Worm (Caenorhabditis elegans) whole organism, young adult: Measurements from ENCODE around the gene tat-3.
A peak's percentile ranks its signal among the peaks of the same experiment; 100 is the strongest.

ENCODE experiments used
- B0035.1 ChIP-seq: sonication (generic microtip); optimal IDR thresholded peaks from 2 replicates; lab custom pipeline; 2016; ENCODE audit warnings: missing genetic modification characterization, mild to moderate bottlenecking, missing compliant biosample characterization, missing genotype, missing genetic modification reagents
- B0336.3 ChIP-seq: fragments of 200-800 bp; sonication (Bioruptor generic); IDR thresholded peaks from 2 replicates; pipeline ENCODE4 v1.3.6; 2022; ENCODE audit warnings: missing genetic modification characterization, missing compliant biosample characterization
- F23B12.7 ChIP-seq: sonication (generic microtip); optimal IDR thresholded peaks from 2 replicates; lab custom pipeline; 2017; ENCODE audit warnings: missing genetic modification characterization, mild to moderate bottlenecking, missing compliant biosample characterization, antibody characterized with exemption, moderate library complexity; ENCODE audit not compliant: insufficient read depth
- F37B4.10 ChIP-seq: fragments of 200-800 bp; sonication (Bioruptor generic); IDR thresholded peaks from 2 replicates; pipeline ENCODE4 v1.3.6; 2022; ENCODE audit warnings: missing genetic modification characterization, missing compliant biosample characterization
- F57C9.4 ChIP-seq: sonication (generic microtip); optimal IDR thresholded peaks from 2 replicates; lab custom pipeline; 2017; ENCODE audit warnings: mild to moderate bottlenecking, missing genetic modification characterization, missing compliant biosample characterization
- Y67H2A.10 ChIP-seq: fragments of 200-800 bp; sonication (Bioruptor generic); conservative IDR thresholded peaks from 2 replicates; pipeline ENCODE4 v1.3.6; 2022; ENCODE audit warnings: missing genetic modification reagents, missing genetic modification characterization, missing compliant biosample characterization
- ama-1 ChIP-seq, 3 experiments: fragments of 150-350 bp in 1 of 3; sonication (generic microtip) in 2 of 3; optimal IDR thresholded peaks; 2 replicates each; lab custom pipeline; 2014 to 2018; ENCODE audit warnings: missing biosample characterization in 2 of 3, missing genetic modification characterization in 2 of 3, missing genetic modification reagents in 2 of 3
- attf-6 ChIP-seq: fragments of 200-800 bp; sonication (Bioruptor generic); IDR thresholded peaks from 2 replicates; pipeline ENCODE4 v1.3.6; 2022; ENCODE audit warnings: missing genetic modification reagents, missing genetic modification characterization, missing compliant biosample characterization
- dox-1 ChIP-seq: fragments of 200-800 bp; sonication (Bioruptor generic); IDR thresholded peaks from 2 replicates; pipeline ENCODE4 v1.3.6; 2022; ENCODE audit warnings: missing genetic modification reagents, missing genetic modification characterization, missing compliant biosample characterization
- gei-17 ChIP-seq: fragments of 200-800 bp; sonication (Bioruptor generic); optimal IDR thresholded peaks from 2 replicates; lab custom pipeline; 2018; ENCODE audit warnings: mild to moderate bottlenecking, missing genetic modification characterization, missing compliant biosample characterization
- hlh-12 ChIP-seq: sonication (generic microtip); optimal IDR thresholded peaks from 2 replicates; lab custom pipeline; 2016; ENCODE audit warnings: missing genetic modification characterization, missing compliant biosample characterization
- hlh-26 ChIP-seq: fragments of 200-800 bp; sonication (Bioruptor generic); conservative IDR thresholded peaks from 2 replicates; pipeline ENCODE4 v1.3.6; 2022; ENCODE audit warnings: missing genetic modification reagents, missing genetic modification characterization, missing compliant biosample characterization
- hrde-1 ChIP-seq: sonication (generic microtip); optimal IDR thresholded peaks from 2 replicates; lab custom pipeline; 2016; ENCODE audit warnings: missing genetic modification characterization, mild to moderate bottlenecking, missing compliant biosample characterization, moderate library complexity, missing genotype, missing genetic modification reagents, borderline replicate concordance
- hsf-1 ChIP-seq: fragments of 200-800 bp; sonication (Bioruptor generic); IDR thresholded peaks from 2 replicates; pipeline ENCODE4 v1.3.6; 2022; ENCODE audit warnings: missing genetic modification reagents, missing genetic modification characterization, missing compliant biosample characterization
- lag-1 ChIP-seq: fragments of 200-800 bp; sonication (Bioruptor generic); IDR thresholded peaks from 2 replicates; pipeline ENCODE4 v1.3.6; 2022; ENCODE audit warnings: missing genetic modification reagents, missing genetic modification characterization, missing compliant biosample characterization
- let-607 ChIP-seq, 2 experiments: fragments of 200-800 bp in 1 of 2; sonication (Bioruptor generic) in 1 of 2; sonication (generic microtip) in 1 of 2; optimal IDR thresholded peaks; 2 replicates each; lab custom pipeline; 2016 to 2018; ENCODE audit warnings: mild to moderate bottlenecking in 2 of 2, missing compliant biosample characterization in 2 of 2, missing genetic modification characterization in 2 of 2, moderate library complexity in 2 of 2, missing genotype in 1 of 2
- lsl-1 ChIP-seq: fragments of 200-800 bp; sonication (Bioruptor generic); optimal IDR thresholded peaks from 2 replicates; lab custom pipeline; 2018; ENCODE audit warnings: mild to moderate bottlenecking, missing genetic modification characterization, moderate library complexity, missing compliant biosample characterization
- lsy-27 ChIP-seq: sonication (generic microtip); optimal IDR thresholded peaks from 2 replicates; lab custom pipeline; 2017; ENCODE audit warnings: missing genetic modification characterization, mild to moderate bottlenecking, missing compliant biosample characterization, antibody characterized with exemption, missing genotype, borderline replicate concordance; ENCODE audit not compliant: insufficient read depth
- madf-6 ChIP-seq: fragments of 200-800 bp; sonication (Bioruptor generic); IDR thresholded peaks from 2 replicates; pipeline ENCODE4 v1.3.6; 2022; ENCODE audit warnings: missing genetic modification reagents, missing genetic modification characterization, missing compliant biosample characterization
- mcd-1 ChIP-seq: fragments of 200-800 bp; sonication (Bioruptor generic); IDR thresholded peaks from 2 replicates; pipeline ENCODE4 v1.3.6; 2022; ENCODE audit warnings: missing genetic modification reagents, missing genetic modification characterization, missing compliant biosample characterization
- nhr-27 ChIP-seq: fragments of 200-800 bp; sonication (Bioruptor generic); optimal IDR thresholded peaks from 2 replicates; lab custom pipeline; 2018; ENCODE audit warnings: mild to moderate bottlenecking, missing genetic modification characterization, moderate library complexity, missing compliant biosample characterization
- pha-4 ChIP-seq: fragments of 150-350 bp; sonication (generic microtip); optimal IDR thresholded peaks from 2 replicates; lab custom pipeline; 2014; ENCODE audit warnings: missing biosample characterization, missing genetic modification reagents, missing genetic modification characterization
- rec-8 ChIP-seq, 2 experiments: sonication (generic microtip); optimal IDR thresholded peaks; 2 replicates each; lab custom pipeline; 2016; ENCODE audit warnings: mild to moderate bottlenecking in 2 of 2, missing genetic modification characterization in 2 of 2, missing genetic modification reagents in 2 of 2, missing genotype in 2 of 2, missing biosample characterization in 1 of 2, missing compliant biosample characterization in 1 of 2, moderate library complexity in 1 of 2
- sea-2 ChIP-seq: fragments of 200-800 bp; sonication (Bioruptor generic); IDR thresholded peaks from 2 replicates; pipeline ENCODE4 v1.3.6; 2022; ENCODE audit warnings: missing genetic modification characterization, missing compliant biosample characterization
- somi-1 ChIP-seq: fragments of 200-800 bp; sonication (Bioruptor generic); optimal IDR thresholded peaks from 2 replicates; lab custom pipeline; 2018; ENCODE audit warnings: mild to moderate bottlenecking, missing genetic modification characterization, missing compliant biosample characterization
- xnd-1 ChIP-seq: sonication (generic microtip); optimal IDR thresholded peaks from 2 replicates; lab custom pipeline; 2016; ENCODE audit warnings: missing genotype, missing genetic modification reagents, missing genetic modification characterization, missing compliant biosample characterization
- ztf-28 ChIP-seq: fragments of 200-800 bp; sonication (Bioruptor generic); IDR thresholded peaks from 2 replicates; pipeline ENCODE4 v1.3.6; 2022; ENCODE audit warnings: missing genetic modification reagents, missing genetic modification characterization, missing compliant biosample characterization

tat-3 gene

DNA sequence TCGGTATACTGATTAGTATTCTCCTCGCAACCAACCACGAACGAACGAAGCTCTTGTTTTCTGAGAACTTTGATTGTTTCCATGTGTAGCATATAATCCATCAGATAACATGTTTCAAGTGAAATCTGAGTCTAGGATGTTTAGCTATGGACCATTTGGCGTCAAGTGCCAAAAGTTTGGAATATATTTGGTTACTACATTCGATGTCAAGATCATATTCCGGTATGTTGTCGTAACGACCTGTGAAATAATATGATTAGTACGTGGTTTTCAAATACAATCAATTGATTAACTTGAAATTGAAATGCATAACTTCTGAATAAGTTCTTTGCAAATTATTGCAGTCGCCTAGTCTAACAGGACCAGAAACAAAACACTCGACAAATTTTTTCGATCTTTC, 39.5 kb downstream of the tat-3 start, which contains the start of gene Y39A1A.17:
TSS of gene Y39A1A.17 (minus strand) at position 101 of the 400 bp plus-strand sequence.
- TF ChIP-seq lag-1 (GFP tag; lab: Robert Waterston, UW) (no peak), lsl-1 (GFP tag; lab: Kevin White, UChicago) (no peak), ama-1 (optimal IDR thresholded peaks at IDR 0.05; lab: Kevin White, UChicago) (no peak), ama-1 (GFP tag; optimal IDR thresholded peaks at IDR 0.05; lab: Kevin White, UChicago) (no peak), let-607 (tag; optimal IDR thresholded peaks at IDR 0.05; lab: Kevin White, UChicago) (no peak), hrde-1 (tag; lab: Kevin White, UChicago) (no peak), F57C9.4 (tag; lab: Kevin White, UChicago) (no peak), B0035.1 (no peak), attf-6 (GFP tag; lab: Robert Waterston, UW) (no peak), nhr-27 (tag; lab: Kevin White, UChicago) (no peak), ztf-28 (GFP tag; lab: Robert Waterston, UW) (no peak), hlh-12 (tag; lab: Kevin White, UChicago) (no peak), sea-2 (GFP tag; lab: Robert Waterston, UW) (no peak), rec-8 (tag; optimal IDR thresholded peaks at IDR 0.05; lab: Kevin White, UChicago) (no peak), dox-1 (GFP tag; lab: Robert Waterston, UW) (no peak), F23B12.7 (tag; lab: Kevin White, UChicago) (no peak), lsy-27 (tag; lab: Kevin White, UChicago) (no peak), F37B4.10 (GFP tag; lab: Robert Waterston, UW) (no peak), xnd-1 (tag; lab: Kevin White, UChicago) (no peak)
- TF ChIP-seq, all 124 proteins: peak for 0

DNA sequence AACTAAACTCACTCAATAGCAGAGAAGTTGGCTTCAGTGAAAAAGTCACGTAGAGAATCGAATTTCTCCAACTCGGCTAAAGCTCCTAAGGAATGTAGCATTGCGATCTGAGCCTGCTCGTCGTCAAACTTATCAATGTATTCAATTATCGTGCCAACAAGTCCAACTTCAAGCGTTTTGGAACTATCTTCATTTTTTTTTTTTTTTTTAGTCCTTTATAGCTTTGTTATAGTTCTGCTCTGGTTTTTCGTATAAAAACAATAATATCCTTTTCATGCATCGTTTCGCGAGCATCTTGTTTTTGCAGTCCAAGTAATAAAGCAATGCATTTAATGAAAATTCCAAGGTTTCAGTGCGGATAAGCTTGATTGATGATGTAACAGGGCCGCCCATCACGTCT, 41.4 kb downstream of the tat-3 start, which contains the start of gene Y39A1A.31:
TSS of gene Y39A1A.31 (minus strand) at position 101 of the 400 bp plus-strand sequence.
- TF ChIP-seq madf-6 (GFP tag; lab: Robert Waterston, UW) (no peak), gei-17 (GFP tag; lab: Kevin White, UChicago) (no peak), mcd-1 (GFP tag; lab: Robert Waterston, UW) (no peak), pha-4 (tag; lab: Kevin White, UChicago) (no peak)

DNA sequence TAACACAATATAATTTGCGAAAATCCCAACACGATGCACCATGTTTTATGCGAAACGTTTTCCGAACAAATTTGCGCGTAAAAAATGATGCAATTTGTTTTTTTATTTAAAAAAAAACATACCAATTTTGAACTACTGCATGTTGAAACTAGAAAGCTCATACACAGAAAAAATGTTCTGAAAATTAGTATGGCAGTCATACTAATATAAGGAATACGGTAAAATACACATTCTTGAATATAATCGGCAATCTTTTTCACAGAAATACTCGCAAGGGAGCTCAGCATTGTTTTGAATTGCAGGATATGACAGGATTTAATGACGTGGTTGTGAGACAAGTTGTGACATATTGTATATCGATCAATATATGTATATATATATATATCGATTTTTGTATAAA, 51.5 kb downstream of the tat-3 start, which contains the start of gene Y39A1A.16:
TSS of gene Y39A1A.16 (plus strand) at position 301 of the 400 bp plus-strand sequence.
- TF ChIP-seq hlh-12 (tag; lab: Kevin White, UChicago) (no peak), somi-1 (no peak), hlh-26 (GFP tag; lab: Robert Waterston, UW) (no peak), Y67H2A.10 (GFP tag; lab: Robert Waterston, UW) (no peak), B0336.3 (GFP tag; lab: Robert Waterston, UW) (no peak)

DNA sequence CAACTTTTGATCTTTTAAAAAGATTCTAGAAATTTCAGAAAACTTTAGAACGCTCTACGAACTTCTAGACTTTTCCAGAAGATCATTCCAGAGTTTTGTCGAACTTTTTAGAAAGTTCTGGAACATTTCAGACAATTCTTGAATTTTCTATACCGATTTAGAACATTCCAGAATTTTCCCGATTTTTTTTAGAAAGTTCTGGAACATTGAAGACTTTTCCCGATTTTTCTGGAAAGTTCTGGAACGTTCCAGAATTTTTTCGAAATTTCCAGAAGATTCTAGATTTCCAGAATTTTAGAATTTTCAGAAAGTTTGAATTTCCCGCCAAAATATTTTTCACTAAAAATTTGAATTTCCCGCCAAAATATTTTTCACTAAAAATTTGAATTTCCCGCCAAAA, 52.4 kb downstream of the tat-3 start:
- TF ChIP-seq hsf-1 (GFP tag; lab: Robert Waterston, UW), result peak; percentile 94
